Fruit fly (Drosophila melanogaster) whole organism, prepupa: ENCODE results near the gene dlt.

Experiments
- Blimp-1 ChIP-seq: fragments of 200-800 bp; sonication (Bioruptor generic); optimal IDR thresholded peaks from 3 replicates; lab custom pipeline; 2017; ENCODE audit warnings: missing biosample characterization, missing genetic modification characterization, mild to moderate bottlenecking, moderate library complexity, missing genetic modification reagents
- CG10631 ChIP-seq: fragments of 200-800 bp; sonication (Bioruptor generic); optimal IDR thresholded peaks from 2 replicates; lab custom pipeline; 2016; ENCODE audit warnings: missing biosample characterization, missing genetic modification characterization
- CG11294 ChIP-seq: fragments of 200-800 bp; sonication (Bioruptor generic); IDR thresholded peaks from 2 replicates; pipeline ENCODE4 v1.3.6; 2022; ENCODE audit warnings: missing biosample characterization, missing genetic modification characterization
- CG11762 ChIP-seq: fragments of 200-800 bp; sonication (Bioruptor generic); optimal IDR thresholded peaks from 3 replicates; lab custom pipeline; 2016; ENCODE audit warnings: missing biosample characterization, missing genetic modification characterization; ENCODE audit not compliant: insufficient read depth
- CG15336 ChIP-seq: fragments of 200-800 bp; sonication (Bioruptor generic); IDR thresholded peaks from 2 replicates; pipeline ENCODE4 v1.3.6; 2022; ENCODE audit warnings: missing biosample characterization, missing genetic modification characterization
- CG16779 ChIP-seq: fragments of 200-800 bp; sonication (Bioruptor generic); optimal IDR thresholded peaks from 3 replicates; lab custom pipeline; 2017; ENCODE audit warnings: missing biosample characterization, mild to moderate bottlenecking, missing genetic modification characterization
- CG3032 ChIP-seq: fragments of 200-800 bp; optimal IDR thresholded peaks from 2 replicates; lab custom pipeline; 2019; ENCODE audit warnings: missing biosample characterization, mild to moderate bottlenecking, missing genetic modification characterization, moderate library complexity
- CG31627 ChIP-seq: fragments of 200-800 bp; sonication (Bioruptor generic); optimal IDR thresholded peaks from 3 replicates; lab custom pipeline; 2016; ENCODE audit warnings: missing biosample characterization, missing genetic modification characterization
- CG32006 ChIP-seq: fragments of 200-800 bp; sonication (Bioruptor generic); optimal IDR thresholded peaks from 3 replicates; lab custom pipeline; 2017; ENCODE audit warnings: missing biosample characterization, mild to moderate bottlenecking, missing genetic modification characterization
- CG3919 ChIP-seq: fragments of 200-800 bp; sonication (Bioruptor generic); optimal IDR thresholded peaks from 3 replicates; lab custom pipeline; 2016; ENCODE audit warnings: missing biosample characterization, missing genetic modification characterization
- CG4318 ChIP-seq: fragments of 200-800 bp; sonication (Bioruptor generic); optimal IDR thresholded peaks from 3 replicates; lab custom pipeline; 2017; ENCODE audit warnings: missing biosample characterization, mild to moderate bottlenecking, missing genetic modification characterization
- CG6163 ChIP-seq: fragments of 200-800 bp; sonication (Bioruptor generic); IDR thresholded peaks from 3 replicates; pipeline ENCODE4 v1.3.6; 2022; ENCODE audit warnings: missing biosample characterization, missing genetic modification characterization
- CG6276 ChIP-seq: fragments of 200-800 bp; sonication (Bioruptor generic); optimal IDR thresholded peaks from 2 replicates; lab custom pipeline; 2017; ENCODE audit warnings: missing biosample characterization, mild to moderate bottlenecking, missing genetic modification characterization
- CG6792 ChIP-seq: fragments of 200-800 bp; sonication (Bioruptor generic); optimal IDR thresholded peaks from 3 replicates; lab custom pipeline; 2016; ENCODE audit warnings: missing biosample characterization, missing genetic modification characterization
- CG6808 ChIP-seq: fragments of 200-800 bp; sonication (Bioruptor generic); optimal IDR thresholded peaks from 3 replicates; lab custom pipeline; 2017; ENCODE audit warnings: missing biosample characterization, missing genetic modification characterization, mild to moderate bottlenecking, moderate library complexity, missing genetic modification reagents
- CG6854 ChIP-seq: fragments of 200-800 bp; sonication (Bioruptor generic); optimal IDR thresholded peaks from 2 replicates; lab custom pipeline; 2017; ENCODE audit warnings: missing biosample characterization, mild to moderate bottlenecking, missing genetic modification characterization
- CG8119 ChIP-seq: fragments of 200-800 bp; sonication (Bioruptor generic); IDR thresholded peaks from 3 replicates; pipeline ENCODE4 v1.3.6; 2022; ENCODE audit warnings: missing biosample characterization, missing genetic modification characterization
- CG8319 ChIP-seq: fragments of 200-800 bp; sonication (Bioruptor generic); optimal IDR thresholded peaks from 3 replicates; lab custom pipeline; 2016; ENCODE audit warnings: missing biosample characterization, missing genetic modification characterization
- CG8632 ChIP-seq: fragments of 200-800 bp; sonication (Bioruptor generic); optimal IDR thresholded peaks from 3 replicates; lab custom pipeline; 2016; ENCODE audit warnings: missing biosample characterization, missing genetic modification characterization
- Eip75B ChIP-seq: fragments of 200-800 bp; sonication (Bioruptor generic); optimal IDR thresholded peaks from 3 replicates; lab custom pipeline; 2016; ENCODE audit warnings: missing biosample characterization, missing genetic modification characterization
- Eip78C ChIP-seq: fragments of 200-800 bp; sonication (Bioruptor generic); peaks from one replicate; lab custom pipeline; 2016; ENCODE audit warnings: missing biosample characterization, missing genetic modification characterization
- Eip93F ChIP-seq: fragments of 200-800 bp; sonication (Bioruptor generic); optimal IDR thresholded peaks from 2 replicates; lab custom pipeline; 2016; ENCODE audit warnings: missing biosample characterization, mild to moderate bottlenecking, missing genetic modification characterization
- Ets96B ChIP-seq: fragments of 200-800 bp; optimal IDR thresholded peaks from 2 replicates; lab custom pipeline; 2019; ENCODE audit warnings: missing biosample characterization, mild to moderate bottlenecking, missing genetic modification characterization, moderate library complexity
- Gug ChIP-seq: fragments of 200-800 bp; sonication (Bioruptor generic); IDR thresholded peaks from 2 replicates; pipeline ENCODE4 v1.3.6; 2022; ENCODE audit warnings: missing biosample characterization, missing genetic modification characterization
- Hr38 ChIP-seq: sonication (Bioruptor generic); optimal IDR thresholded peaks from 2 replicates; lab custom pipeline; 2016; ENCODE audit warnings: missing biosample characterization, missing genetic modification characterization
- Hr39 ChIP-seq: fragments of 200-800 bp; sonication (Bioruptor generic); optimal IDR thresholded peaks from 2 replicates; lab custom pipeline; 2016; ENCODE audit warnings: missing biosample characterization, missing genetic modification characterization
- Lpt ChIP-seq: fragments of 200-800 bp; sonication (Bioruptor generic); optimal IDR thresholded peaks from 3 replicates; lab custom pipeline; 2016; ENCODE audit warnings: missing biosample characterization, missing genetic modification characterization
- Met ChIP-seq: fragments of 200-800 bp; sonication (Bioruptor generic); optimal IDR thresholded peaks from 3 replicates; lab custom pipeline; 2016; ENCODE audit warnings: missing biosample characterization, missing genetic modification characterization
- Smox ChIP-seq: fragments of 200-800 bp; sonication (Bioruptor generic); optimal IDR thresholded peaks from 3 replicates; lab custom pipeline; 2016; ENCODE audit warnings: missing biosample characterization, missing genetic modification characterization
- Sox102F ChIP-seq: fragments of 200-800 bp; sonication (Bioruptor generic); optimal IDR thresholded peaks from 2 replicates; lab custom pipeline; 2016; ENCODE audit warnings: missing biosample characterization, mild to moderate bottlenecking, missing genetic modification characterization
- achi ChIP-seq: fragments of 200-800 bp; sonication (Bioruptor generic); optimal IDR thresholded peaks from 3 replicates; lab custom pipeline; 2016; ENCODE audit warnings: missing biosample characterization, missing genetic modification characterization
- acj6 ChIP-seq: fragments of 200-800 bp; sonication (Bioruptor generic); optimal IDR thresholded peaks from 3 replicates; lab custom pipeline; 2016; ENCODE audit warnings: missing biosample characterization, missing genetic modification characterization
- dac ChIP-seq: fragments of 200-800 bp; sonication (Bioruptor generic); optimal IDR thresholded peaks from 2 replicates; lab custom pipeline; 2017; ENCODE audit warnings: missing biosample characterization, mild to moderate bottlenecking, missing genetic modification characterization
- dsx ChIP-seq: fragments of 200-800 bp; optimal IDR thresholded peaks from 3 replicates; lab custom pipeline; 2019; ENCODE audit warnings: missing biosample characterization, mild to moderate bottlenecking, missing genetic modification characterization, moderate library complexity; ENCODE audit not compliant: poor library complexity, severe bottlenecking
- eg ChIP-seq: fragments of 200-800 bp; sonication (Bioruptor generic); IDR thresholded peaks from 3 replicates; pipeline ENCODE4 v1.3.6; 2022; ENCODE audit warnings: missing biosample characterization, missing genetic modification characterization
- esn ChIP-seq: fragments of 200-800 bp; sonication (Bioruptor generic); optimal IDR thresholded peaks from 2 replicates; lab custom pipeline; 2016; ENCODE audit warnings: missing biosample characterization, mild to moderate bottlenecking, missing genetic modification characterization, moderate library complexity
- fd85E ChIP-seq: fragments of 200-800 bp; sonication (Bioruptor generic); optimal IDR thresholded peaks from 3 replicates; lab custom pipeline; 2016; ENCODE audit warnings: missing biosample characterization, missing genetic modification characterization
- fkh ChIP-seq: fragments of 200-800 bp; sonication (Bioruptor generic); optimal IDR thresholded peaks from 3 replicates; lab custom pipeline; 2017; ENCODE audit warnings: missing biosample characterization, mild to moderate bottlenecking, missing genetic modification characterization, moderate library complexity
- lz ChIP-seq: fragments of 200-800 bp; sonication (Bioruptor generic); optimal IDR thresholded peaks from 3 replicates; lab custom pipeline; 2016; ENCODE audit warnings: missing biosample characterization, missing genetic modification characterization
- salr ChIP-seq, 2 experiments: fragments of 200-800 bp; sonication (Bioruptor generic); optimal IDR thresholded peaks; 3 replicates each; lab custom pipeline; 2016 to 2018; ENCODE audit warnings: missing biosample characterization in 2 of 2, missing genetic modification characterization in 2 of 2, mild to moderate bottlenecking in 1 of 2
- spab ChIP-seq: fragments of 200-800 bp; sonication (Bioruptor generic); optimal IDR thresholded peaks from 2 replicates; lab custom pipeline; 2017; ENCODE audit warnings: missing biosample characterization, mild to moderate bottlenecking, missing genetic modification characterization, missing genetic modification reagents
- ss ChIP-seq, 2 experiments: fragments of 200-800 bp; sonication (Bioruptor generic); optimal IDR thresholded peaks; 2 replicates in 1 of 2; 3 replicates in 1 of 2; lab custom pipeline; 2017 to 2018; ENCODE audit warnings: mild to moderate bottlenecking in 2 of 2, missing biosample characterization in 2 of 2, missing genetic modification characterization in 2 of 2, moderate library complexity in 1 of 2
- svp ChIP-seq: fragments of 200-800 bp; sonication (Bioruptor generic); peaks from one replicate; lab custom pipeline; 2016; ENCODE audit warnings: missing biosample characterization, missing genetic modification characterization

Gene dlt

DNA sequence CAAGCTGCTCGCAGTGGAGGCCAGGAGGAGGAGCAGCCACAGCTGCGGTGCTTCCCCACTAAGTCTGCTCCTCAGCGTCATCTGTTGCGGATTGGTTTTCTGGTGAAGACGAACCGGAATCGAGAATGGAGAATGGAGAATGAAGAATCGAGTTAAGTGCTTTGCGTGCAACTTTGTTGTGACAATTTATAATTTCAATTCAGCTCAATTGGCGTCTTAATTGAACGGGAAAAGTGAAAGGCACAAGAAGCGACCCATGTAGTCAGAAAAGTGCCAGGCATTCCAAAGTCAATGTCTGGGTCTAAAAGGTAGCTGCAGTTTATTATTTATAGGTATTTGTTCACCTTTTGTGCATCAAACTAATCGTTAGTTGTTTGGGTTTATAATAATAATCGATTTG is 40.9 kb downstream of the dlt start:
- no peak for TF ChIP-seq svp (GFP tag; lab: Kevin White, UChicago)
- peak; percentile 91 for TF ChIP-seq dsx

- TF ChIP-seq dsx (no peak), CG8119 (GFP tag; lab: Robert Waterston, UW) (no peak), CG15336 (GFP tag; lab: Robert Waterston, UW) (no peak), Lpt (GFP tag; lab: Kevin White, UChicago) (no peak), Eip78C (GFP tag; lab: Kevin White, UChicago) (peak; percentile 57), CG6792 (GFP tag; lab: Kevin White, UChicago) (no peak), esn (GFP tag; lab: Kevin White, UChicago) (peak; percentile 7), fkh (GFP tag; lab: Kevin White, UChicago) (no peak), CG4318 (GFP tag; lab: Kevin White, UChicago) (no peak), Blimp-1 (GFP tag; lab: Kevin White, UChicago) (no peak), CG16779 (no peak), Hr39 (no peak), CG6854 (GFP tag; lab: Kevin White, UChicago) (no peak), Eip75B (no peak), ss (GFP tag; optimal IDR thresholded peaks at IDR 0.05; lab: Kevin White, UChicago) (peak in 1 of 2 experiments; percentile 25), CG31627 (GFP tag; lab: Kevin White, UChicago) (no peak), CG3919 (GFP tag; lab: Kevin White, UChicago) (no peak), Met (GFP tag; lab: Kevin White, UChicago) (peak; percentile 5), spab (no peak), svp (GFP tag; lab: Kevin White, UChicago) (peak; percentile 38), CG6276 (GFP tag; lab: Kevin White, UChicago) (no peak), Sox102F (no peak), Ets96B (tag; lab: Kevin White, UChicago) (no peak), CG32006 (GFP tag; lab: Kevin White, UChicago) (peak; percentile 5)
These were observed 46.9 kb downstream of the dlt start for dm6 chr3L:1748218-1748617.

DNA sequence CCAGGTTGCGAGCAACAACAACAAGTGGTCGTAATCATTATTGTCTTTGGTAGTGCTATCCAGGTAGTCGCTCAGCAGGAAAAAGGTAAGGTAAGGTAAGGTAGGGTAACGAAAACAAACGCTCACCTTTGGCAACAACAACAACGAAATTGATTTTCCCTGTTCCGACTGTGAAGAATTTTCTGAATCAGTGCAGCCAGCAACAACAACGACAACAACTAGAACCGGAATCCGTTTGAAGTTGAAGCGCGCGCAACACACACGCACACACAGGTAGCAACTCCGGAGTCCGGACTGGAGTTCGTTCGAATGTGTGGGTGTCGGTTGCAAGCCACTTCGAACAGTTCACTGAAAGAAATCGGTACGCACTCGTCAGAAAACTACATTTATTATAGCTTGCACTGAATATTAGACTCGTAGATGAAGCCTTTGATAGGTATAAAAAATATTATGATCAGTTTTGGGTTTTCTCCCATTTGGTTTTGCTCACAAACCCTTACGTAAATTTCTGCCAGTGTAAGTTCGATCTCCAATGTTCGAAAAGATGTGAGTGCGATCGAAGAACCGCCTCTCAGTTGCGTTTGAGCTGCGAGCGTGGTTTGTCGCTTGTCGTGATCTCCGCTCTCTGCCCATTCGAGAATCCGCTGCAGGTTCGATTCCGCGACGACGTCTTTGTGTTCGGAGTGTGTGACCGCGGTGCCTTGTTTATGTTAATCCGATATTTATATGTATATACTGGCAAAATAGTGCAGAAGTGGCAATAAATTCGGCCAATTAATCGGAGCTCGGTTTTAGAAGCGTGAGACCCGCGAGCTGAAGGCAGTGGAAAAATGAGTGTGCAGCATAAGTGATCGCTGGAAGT is 48.6 kb downstream of the dlt start, which contains the start of gene CG13921:
CG13921 (plus strand) TSS at position 570 of the 862 bp plus-strand sequence.
- TF ChIP-seq Smox (GFP tag; lab: Kevin White, UChicago) (peak; percentile 99), esn (GFP tag; lab: Kevin White, UChicago) (peak; percentile 100), dac (GFP tag; lab: Kevin White, UChicago) (peak; percentile 99), CG6792 (GFP tag; lab: Kevin White, UChicago) (peak; percentile 100), lz (GFP tag; lab: Kevin White, UChicago) (peak; percentile 100), Ets96B (tag; lab: Kevin White, UChicago) (peak; percentile 100), Gug (GFP tag; lab: Robert Waterston, UW) (peak; percentile 100), CG31627 (GFP tag; lab: Kevin White, UChicago) (peak; percentile 99), CG4318 (GFP tag; lab: Kevin White, UChicago) (peak; percentile 99), acj6 (peak; percentile 100), CG6854 (GFP tag; lab: Kevin White, UChicago) (peak; percentile 99), CG8119 (GFP tag; lab: Robert Waterston, UW) (peak; percentile 100), ss (GFP tag; optimal IDR thresholded peaks at IDR 0.05; lab: Kevin White, UChicago) (peak; percentile 99), eg (GFP tag; lab: Robert Waterston, UW) (peak; percentile 100), CG16779 (peak; percentile 93), dsx (peak; percentile 99), CG8319 (GFP tag; lab: Kevin White, UChicago) (peak; percentile 99), Hr38 (GFP tag; lab: Kevin White, UChicago) (peak; percentile 90), achi (peak; percentile 99), fd85E (GFP tag; lab: Kevin White, UChicago) (peak; percentile 98), CG11762 (peak; percentile 100), Sox102F (peak; percentile 99), CG6808 (GFP tag; lab: Kevin White, UChicago) (peak; percentile 99), Lpt (GFP tag; lab: Kevin White, UChicago) (peak; percentile 99), CG6163 (GFP tag; lab: Robert Waterston, UW) (peak; percentile 100), CG6276 (GFP tag; lab: Kevin White, UChicago) (peak; percentile 99), CG11294 (GFP tag; lab: Robert Waterston, UW) (peak; percentile 99), fkh (GFP tag; lab: Kevin White, UChicago) (peak; percentile 91), salr (GFP tag; optimal IDR thresholded peaks at IDR 0.05; lab: Kevin White, UChicago) (peak; percentile 98 to 99), CG10631 (GFP tag; lab: Kevin White, UChicago) (peak; percentile 100), Eip75B (peak; percentile 100), Eip93F (GFP tag; lab: Kevin White, UChicago) (peak; percentile 99), CG8632 (GFP tag; lab: Kevin White, UChicago) (peak; percentile 99), CG3032 (tag; lab: Kevin White, UChicago) (peak; percentile 100), CG32006 (GFP tag; lab: Kevin White, UChicago) (peak; percentile 100), Eip78C (GFP tag; lab: Kevin White, UChicago) (peak; percentile 100)
